Worm (Caenorhabditis elegans) whole organism, L4/young adult: ENCODE results near the gene C17B7.8.

ENCODE experiments used
- W03F9.2 ChIP-seq: fragments of 150-350 bp; optimal IDR thresholded peaks from 2 replicates; lab custom pipeline; 2014; ENCODE audit warnings: missing biosample characterization, missing genetic modification characterization
- dao-5 ChIP-seq: sonication (generic microtip); optimal IDR thresholded peaks from 2 replicates; lab custom pipeline; 2016; ENCODE audit warnings: missing genotype, missing genetic modification characterization, moderate library complexity, missing compliant biosample characterization
- him-1 ChIP-seq: sonication (generic microtip); optimal IDR thresholded peaks from 2 replicates; lab custom pipeline; 2016; ENCODE audit warnings: missing genotype, missing genetic modification reagents, missing genetic modification characterization, missing compliant biosample characterization

DNA sequence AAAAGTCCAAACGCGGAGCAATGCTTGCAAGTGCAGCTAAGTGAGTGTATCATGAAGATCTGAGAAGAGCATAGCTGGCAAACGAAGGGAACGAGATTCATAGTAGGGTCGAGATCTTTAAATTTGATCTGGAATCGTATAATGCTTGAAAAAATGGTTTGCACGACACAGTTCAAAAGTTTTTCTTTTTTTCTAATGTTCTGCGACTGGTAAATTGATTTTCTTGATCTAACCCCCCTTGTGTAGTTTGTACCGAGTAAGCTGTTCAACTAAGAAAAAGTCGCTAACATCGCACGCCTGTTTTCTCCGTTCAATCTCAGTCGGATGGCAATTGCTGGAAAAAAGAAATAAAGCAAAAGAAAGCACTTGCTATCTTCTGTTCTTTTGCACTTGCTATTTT is 3.6 kb downstream of the C17B7.8 start, which contains the start of gene C17B7.14:
- TF ChIP-seq him-1 (no peak), W03F9.2 (tag; lab: Kevin White, UChicago) (no peak), dao-5 (tag; lab: Kevin White, UChicago) (no peak)
